Worm (Caenorhabditis elegans): ENCODE results near the gene F38H4.3.
"Not testable (repeated sequence)": the region's sequence is repeated elsewhere in the genome, so short reads cannot be mapped to it uniquely, and the experiment has no call there.

The F38H4.3 gene

DNA sequence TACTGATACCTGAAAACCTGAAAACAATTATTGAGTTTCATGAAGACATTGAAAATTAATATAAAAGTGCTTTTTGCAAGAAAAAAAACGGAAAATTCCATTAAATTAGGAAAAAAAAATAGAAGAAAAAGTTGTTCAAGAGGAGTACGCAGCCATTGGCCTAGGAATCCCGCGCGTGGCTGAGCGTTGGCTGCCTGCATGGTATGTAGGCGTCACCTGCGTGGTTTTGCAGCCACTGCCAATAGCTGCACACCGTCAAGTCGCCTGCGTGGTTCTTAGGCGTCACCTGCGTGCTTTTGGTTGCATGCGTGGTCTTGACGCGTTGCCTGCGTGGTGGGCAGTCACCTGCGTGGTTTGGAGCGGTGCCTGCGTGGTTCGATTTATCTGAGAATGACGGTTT is 14.2 kb upstream of the F38H4.3 start, which contains the start of gene M117.6:
TSS of gene M117.6 (minus strand) at position 101 of the 400 bp plus-strand sequence.
- not testable (repeated sequence) for TF ChIP-seq nhr-77 (tag; optimal IDR thresholded peaks at IDR 0.05); lin-13 (GFP tag; optimal IDR thresholded peaks at IDR 0.05); sma-3 (GFP tag; optimal IDR thresholded peaks at IDR 0.05)

DNA sequence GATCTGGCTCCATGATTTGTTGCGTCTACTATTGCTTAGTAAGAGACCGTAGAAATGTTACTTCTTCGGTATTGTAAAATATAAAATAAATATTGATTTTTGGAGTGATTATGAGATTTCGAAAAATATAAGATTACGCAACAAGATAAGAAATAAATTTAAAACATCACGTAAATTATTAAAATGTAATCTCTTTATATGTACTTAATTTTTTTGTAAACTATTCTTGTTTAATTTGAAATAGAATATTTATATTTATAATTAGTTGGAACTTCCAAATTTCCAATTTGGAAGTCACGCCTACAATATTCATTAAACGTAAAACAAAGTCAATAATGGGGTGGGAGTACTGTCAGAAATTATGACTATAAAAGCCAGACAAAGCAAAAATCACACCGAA is 8.8 kb upstream of the F38H4.3 start, which contains the start of gene M117.4:
TSS of gene M117.4 (minus strand) at position 101 of the 400 bp plus-strand sequence.
- TF ChIP-seq gmeb-1 (tag; optimal IDR thresholded peaks at IDR 0.05) (no peak), nhr-10 (tag; optimal IDR thresholded peaks at IDR 0.05) (no peak), nhr-77 (tag; optimal IDR thresholded peaks at IDR 0.05) (no peak), unc-55 (GFP tag; optimal IDR thresholded peaks at IDR 0.05) (no peak), lin-11 (tag; optimal IDR thresholded peaks at IDR 0.05) (no peak), elt-3 (tag; optimal IDR thresholded peaks at IDR 0.05) (no peak), snpc-4 (tag; optimal IDR thresholded peaks at IDR 0.05) (no peak), ama-1 (optimal IDR thresholded peaks at IDR 0.05) (no peak), lin-39 (tag; optimal IDR thresholded peaks at IDR 0.05) (no peak), mdl-1 (tag; optimal IDR thresholded peaks at IDR 0.05) (no peak), nhr-21 (tag; optimal IDR thresholded peaks at IDR 0.05) (no peak), C34F6.9 (tag; optimal IDR thresholded peaks at IDR 0.05) (no peak), mab-5 (tag; optimal IDR thresholded peaks at IDR 0.05) (no peak), ztf-1 (GFP tag; conservative IDR thresholded peaks at IDR 0.05) (no peak), unc-62 (GFP tag; optimal IDR thresholded peaks at IDR 0.05) (no peak), nhr-11 (tag; optimal IDR thresholded peaks at IDR 0.05) (no peak), nhr-237 (tag; optimal IDR thresholded peaks at IDR 0.05) (no peak), Y55F3AM.14 (GFP tag; optimal IDR thresholded peaks at IDR 0.05) (no peak)

ce11 chrIV:11838657-11839056 is 3.6 kb upstream of the F38H4.3 start, which contains the start of gene fbxb-3:
fbxb-3 (plus strand) TSS chrIV:11838957.
- TF ChIP-seq unc-62 (GFP tag; optimal IDR thresholded peaks at IDR 0.05) = no peak
- no peak for TF ChIP-seq ztf-4 (tag; optimal IDR thresholded peaks at IDR 0.05)
- no peak for TF ChIP-seq lin-13 (GFP tag; optimal IDR thresholded peaks at IDR 0.05)
- no peak for TF ChIP-seq skn-1 (tag; optimal IDR thresholded peaks at IDR 0.05)
- no peak for TF ChIP-seq nhr-237 (tag; optimal IDR thresholded peaks at IDR 0.05)
- TF ChIP-seq zag-1 (tag; optimal IDR thresholded peaks at IDR 0.05) = no peak
- no peak for TF ChIP-seq nhr-6 (tag; optimal IDR thresholded peaks at IDR 0.05)
- TF ChIP-seq C34F6.9 (tag; optimal IDR thresholded peaks at IDR 0.05) = no peak
- TF ChIP-seq elt-1 (tag; optimal IDR thresholded peaks at IDR 0.05) = no peak
- TF ChIP-seq nhr-129 (tag; optimal IDR thresholded peaks at IDR 0.05) = no peak
- no peak for TF ChIP-seq alr-1 (tag; optimal IDR thresholded peaks at IDR 0.05)
- no peak for TF ChIP-seq nhr-11 (tag; optimal IDR thresholded peaks at IDR 0.05)
- TF ChIP-seq Y55F3AM.14 (GFP tag; optimal IDR thresholded peaks at IDR 0.05) = no peak

- TF ChIP-seq skn-1 (tag; optimal IDR thresholded peaks at IDR 0.05) (no peak), unc-39 (tag; optimal IDR thresholded peaks at IDR 0.05) (no peak), dmd-4 (tag; optimal IDR thresholded peaks at IDR 0.05) (no peak), snpc-4 (tag; optimal IDR thresholded peaks at IDR 0.05) (no peak), nhr-77 (tag; optimal IDR thresholded peaks at IDR 0.05) (no peak), elt-3 (tag; optimal IDR thresholded peaks at IDR 0.05) (no peak), elt-1 (tag; optimal IDR thresholded peaks at IDR 0.05) (no peak), mbf-1 (tag; optimal IDR thresholded peaks at IDR 0.05) (no peak), ceh-82 (tag; optimal IDR thresholded peaks at IDR 0.05) (no peak), sem-4 (tag; optimal IDR thresholded peaks at IDR 0.05) (no peak), lin-13 (GFP tag; optimal IDR thresholded peaks at IDR 0.05) (no peak), blmp-1 (tag; optimal IDR thresholded peaks at IDR 0.05; ENCODE audit: insufficient read depth) (no peak)
Observed at ce11 chrIV:11847771-11848312, 5.6 kb downstream of the F38H4.3 start, which contains the start of the genes F38H4.6 and F38H4.4. F38H4.6 (minus strand) TSS chrIV:11847871. F38H4.4 (plus strand) TSS chrIV:11848262.

ce11 chrIV:11851882-11852281 is 9.7 kb downstream of the F38H4.3 start, which contains the start of gene F38H4.5:
F38H4.5 (plus strand) TSS chrIV:11852182.
- TF ChIP-seq nhr-77 (tag; optimal IDR thresholded peaks at IDR 0.05) (no peak), elt-1 (tag; optimal IDR thresholded peaks at IDR 0.05) (no peak), R02D3.7 (tag; optimal IDR thresholded peaks at IDR 0.05) (no peak), nhr-6 (tag; optimal IDR thresholded peaks at IDR 0.05) (no peak), ceh-82 (tag; optimal IDR thresholded peaks at IDR 0.05) (no peak), mbf-1 (tag; optimal IDR thresholded peaks at IDR 0.05) (no peak), sma-3 (GFP tag; optimal IDR thresholded peaks at IDR 0.05) (no peak), gmeb-1 (tag; optimal IDR thresholded peaks at IDR 0.05) (no peak), unc-55 (GFP tag; optimal IDR thresholded peaks at IDR 0.05) (no peak), lin-39 (tag; optimal IDR thresholded peaks at IDR 0.05) (no peak), lin-13 (GFP tag; optimal IDR thresholded peaks at IDR 0.05) (no peak), peb-1 (tag; optimal IDR thresholded peaks at IDR 0.05) (no peak), sem-4 (tag; optimal IDR thresholded peaks at IDR 0.05) (no peak), lin-11 (tag; optimal IDR thresholded peaks at IDR 0.05) (no peak), blmp-1 (tag; optimal IDR thresholded peaks at IDR 0.05; ENCODE audit: insufficient read depth) (no peak), unc-39 (tag; optimal IDR thresholded peaks at IDR 0.05) (no peak), nhr-237 (tag; optimal IDR thresholded peaks at IDR 0.05) (no peak), nhr-23 (tag; optimal IDR thresholded peaks at IDR 0.05) (no peak), nhr-25 (tag; optimal IDR thresholded peaks at IDR 0.05) (no peak), alr-1 (tag; optimal IDR thresholded peaks at IDR 0.05) (no peak)
